Worm (Caenorhabditis elegans) whole organism, L4 larva: ENCODE measurements around the gene K10C2.2.

Source experiments
- F26F4.8 ChIP-seq: fragments of 200-800 bp; sonication (Bioruptor generic); conservative IDR thresholded peaks from 2 replicates; pipeline ENCODE4 v1.3.6; 2022; ENCODE audit warnings: missing genetic modification characterization, missing compliant biosample characterization
- R02D3.7 ChIP-seq: fragments of 150-350 bp; sonication (generic microtip); optimal IDR thresholded peaks from 3 replicates; lab custom pipeline; 2014; ENCODE audit warnings: missing biosample characterization, missing genetic modification characterization
- Y75B8A.6 ChIP-seq: fragments of 200-800 bp; sonication (Bioruptor generic); IDR thresholded peaks from 2 replicates; pipeline ENCODE4 v1.3.6; 2022; ENCODE audit warnings: missing genetic modification reagents, missing genetic modification characterization, missing compliant biosample characterization
- aly-2 ChIP-seq: sonication (generic microtip); optimal IDR thresholded peaks from 2 replicates; lab custom pipeline; 2018; ENCODE audit warnings: missing biosample characterization, missing genetic modification characterization
- daf-16 ChIP-seq, 3 experiments: sonication (generic microtip); optimal IDR thresholded peaks; 2 replicates each; lab custom pipeline; 2016 to 2017; ENCODE audit warnings: missing genetic modification characterization in 3 of 3, missing genetic modification reagents in 3 of 3, mild to moderate bottlenecking in 2 of 3, missing compliant biosample characterization in 2 of 3, missing biosample characterization in 1 of 3, moderate library complexity in 1 of 3
- daf-19 ChIP-seq: fragments of 200-800 bp; sonication (Bioruptor generic); conservative IDR thresholded peaks from 2 replicates; pipeline ENCODE4 v1.3.6; 2022; ENCODE audit warnings: missing genetic modification characterization, missing compliant biosample characterization
- jun-1 ChIP-seq: fragments of 150-350 bp; optimal IDR thresholded peaks from 2 replicates; lab custom pipeline; 2014; ENCODE audit warnings: missing biosample characterization, missing genetic modification reagents, missing genetic modification characterization
- lin-13 ChIP-seq: fragments of 150-350 bp; optimal IDR thresholded peaks from 2 replicates; lab custom pipeline; 2014; ENCODE audit warnings: missing biosample characterization, missing genetic modification reagents, missing genetic modification characterization
- mep-1 ChIP-seq: fragments of 150-350 bp; sonication (generic microtip); optimal IDR thresholded peaks from 3 replicates; lab custom pipeline; 2014; ENCODE audit warnings: missing biosample characterization, missing genetic modification characterization
- nhr-25 ChIP-seq: sonication (generic microtip); optimal IDR thresholded peaks from 2 replicates; lab custom pipeline; 2017; ENCODE audit warnings: missing genetic modification characterization, mild to moderate bottlenecking, missing compliant biosample characterization, antibody characterized with exemption, moderate library complexity, borderline replicate concordance; ENCODE audit not compliant: insufficient read depth
- nhr-28 ChIP-seq: fragments of 150-350 bp; optimal IDR thresholded peaks from 2 replicates; lab custom pipeline; 2014; ENCODE audit warnings: missing biosample characterization, missing genetic modification characterization
- nhr-6 ChIP-seq: fragments of 150-350 bp; optimal IDR thresholded peaks from 2 replicates; lab custom pipeline; 2014; ENCODE audit warnings: missing biosample characterization, missing genetic modification characterization
- nhr-77 ChIP-seq: fragments of 150-350 bp; optimal IDR thresholded peaks from 2 replicates; lab custom pipeline; 2014; ENCODE audit warnings: missing biosample characterization, missing genetic modification characterization
- unc-39 ChIP-seq: sonication (generic microtip); optimal IDR thresholded peaks from 2 replicates; lab custom pipeline; 2017; ENCODE audit warnings: missing biosample characterization, missing genetic modification characterization

- no peak for TF ChIP-seq F26F4.8
- peak; percentile 22 for TF ChIP-seq nhr-28
- TF ChIP-seq R02D3.7 (tag; lab: Kevin White, UChicago), result no peak
- no peak for TF ChIP-seq Y75B8A.6
- peak; percentile 31 for TF ChIP-seq nhr-77 (tag; lab: Kevin White, UChicago)
- no peak for TF ChIP-seq aly-2 (tag; lab: Kevin White, UChicago)
- TF ChIP-seq jun-1 (tag; lab: Kevin White, UChicago), result no peak
- peak; percentile 86 for TF ChIP-seq nhr-25 (tag; lab: Kevin White, UChicago)
- TF ChIP-seq nhr-6 (tag; lab: Kevin White, UChicago), result no peak
- TF ChIP-seq daf-19 (GFP tag; lab: Robert Waterston, UW), result no peak
- TF ChIP-seq unc-39 (tag; lab: Kevin White, UChicago), result no peak
- TF ChIP-seq mep-1 (tag; lab: Kevin White, UChicago), result peak; percentile 70
- no peak for TF ChIP-seq lin-13 (GFP tag; lab: Kevin White, UChicago)
- TF ChIP-seq daf-16 (GFP tag; optimal IDR thresholded peaks at IDR 0.05; lab: Kevin White, UChicago), result no peak
- peak; percentile 73 for TF ChIP-seq daf-16 (tag; optimal IDR thresholded peaks at IDR 0.05; lab: Kevin White, UChicago)
These were observed 15.3 kb upstream of the K10C2.2 start, which contains the start of gene fah-1 for ce11 chrX:6448866-6449400.
